Worm (Caenorhabditis elegans) whole organism, L3 larva: Measurements from ENCODE around the gene F13B12.1.

Experiments
- R02D3.7 ChIP-seq: fragments of 150-350 bp; optimal IDR thresholded peaks from 2 replicates; lab custom pipeline; 2014; ENCODE audit warnings: missing biosample characterization, missing genetic modification characterization
- ZK546.5 ChIP-seq: sonication (generic microtip); optimal IDR thresholded peaks from 2 replicates; lab custom pipeline; 2017; ENCODE audit warnings: missing biosample characterization, missing genetic modification characterization
- aly-2 ChIP-seq: fragments of 150-350 bp; optimal IDR thresholded peaks from 2 replicates; lab custom pipeline; 2014; ENCODE audit warnings: missing biosample characterization, missing genetic modification characterization
- ama-1 ChIP-seq: fragments of 150-350 bp; optimal IDR thresholded peaks from 2 replicates; lab custom pipeline; 2018
- ceh-16 ChIP-seq: sonication (generic microtip); optimal IDR thresholded peaks from 2 replicates; lab custom pipeline; 2017; ENCODE audit warnings: missing biosample characterization, missing genetic modification characterization
- ceh-28 ChIP-seq: fragments of 150-350 bp; optimal IDR thresholded peaks from 2 replicates; lab custom pipeline; 2014; ENCODE audit warnings: missing biosample characterization, missing genetic modification reagents, missing genetic modification characterization
- ceh-82 ChIP-seq: fragments of 150-350 bp; optimal IDR thresholded peaks from 2 replicates; lab custom pipeline; 2014; ENCODE audit warnings: missing biosample characterization, missing genetic modification characterization
- ceh-9 ChIP-seq: sonication (generic microtip); optimal IDR thresholded peaks from 2 replicates; lab custom pipeline; 2018; ENCODE audit warnings: missing biosample characterization, missing genetic modification characterization
- daf-12 ChIP-seq: fragments of 150-350 bp; optimal IDR thresholded peaks from 2 replicates; lab custom pipeline; 2014; ENCODE audit warnings: missing biosample characterization, missing genetic modification reagents, missing genetic modification characterization
- egl-27 ChIP-seq: sonication (generic microtip); optimal IDR thresholded peaks from 4 replicates; lab custom pipeline; 2017; ENCODE audit warnings: missing biosample characterization, missing genetic modification reagents, missing genetic modification characterization
- egl-5 ChIP-seq: fragments of 150-350 bp; optimal IDR thresholded peaks from 2 replicates; lab custom pipeline; 2017; ENCODE audit warnings: missing biosample characterization, missing genetic modification reagents, missing genetic modification characterization, inconsistent platforms
- elt-1 ChIP-seq: fragments of 150-350 bp; optimal IDR thresholded peaks from 2 replicates; lab custom pipeline; 2014; ENCODE audit warnings: missing biosample characterization, missing genetic modification characterization
- elt-2 ChIP-seq: sonication (generic microtip); optimal IDR thresholded peaks from 2 replicates; lab custom pipeline; 2016; ENCODE audit warnings: missing genetic modification reagents, mild to moderate bottlenecking, missing genetic modification characterization, missing compliant biosample characterization
- elt-3 ChIP-seq, 3 experiments: fragments of 150-350 bp in 1 of 3; sonication (generic microtip) in 2 of 3; optimal IDR thresholded peaks; 2 replicates in 2 of 3; 4 replicates in 1 of 3; lab custom pipeline; 2014 to 2017; ENCODE audit warnings: missing biosample characterization in 3 of 3, missing genetic modification characterization in 3 of 3
- eor-1 ChIP-seq, 2 experiments: fragments of 150-350 bp; optimal IDR thresholded peaks; 2 replicates each; lab custom pipeline; 2014 to 2018; ENCODE audit warnings: missing biosample characterization in 2 of 2, missing genetic modification characterization in 2 of 2
- fkh-10 ChIP-seq: sonication (generic microtip); optimal IDR thresholded peaks from 2 replicates; lab custom pipeline; 2017; ENCODE audit warnings: missing biosample characterization, missing genetic modification reagents, missing genetic modification characterization
- fkh-2 ChIP-seq: fragments of 150-350 bp; optimal IDR thresholded peaks from 2 replicates; lab custom pipeline; 2014; ENCODE audit warnings: missing biosample characterization, missing genetic modification reagents, missing genetic modification characterization
- fos-1 ChIP-seq: fragments of 150-350 bp; optimal IDR thresholded peaks from 2 replicates; lab custom pipeline; 2014; ENCODE audit warnings: missing biosample characterization, missing genetic modification characterization
- hmg-11 ChIP-seq: sonication (generic microtip); optimal IDR thresholded peaks from 2 replicates; lab custom pipeline; 2016; ENCODE audit warnings: missing genetic modification characterization, missing compliant biosample characterization
- jun-1 ChIP-seq: fragments of 150-350 bp; optimal IDR thresholded peaks from 2 replicates; lab custom pipeline; 2014; ENCODE audit warnings: missing biosample characterization, missing genetic modification reagents, missing genetic modification characterization
- lin-15B ChIP-seq: fragments of 150-350 bp; optimal IDR thresholded peaks from 2 replicates; lab custom pipeline; 2014; ENCODE audit warnings: missing biosample characterization, missing genetic modification characterization
- lin-39 ChIP-seq: fragments of 150-350 bp; optimal IDR thresholded peaks from 2 replicates; lab custom pipeline; 2018; ENCODE audit warnings: missing biosample characterization, missing genetic modification reagents, missing genetic modification characterization
- lsy-12 ChIP-seq: sonication (generic microtip); optimal IDR thresholded peaks from 2 replicates; lab custom pipeline; 2016; ENCODE audit warnings: mild to moderate bottlenecking, missing genetic modification characterization, missing compliant biosample characterization
- mdl-1 ChIP-seq: fragments of 150-350 bp; optimal IDR thresholded peaks from 2 replicates; lab custom pipeline; 2014; ENCODE audit warnings: missing biosample characterization, missing genetic modification characterization
- mml-1 ChIP-seq: fragments of 150-350 bp; sonication (generic microtip); optimal IDR thresholded peaks from 3 replicates; lab custom pipeline; 2014; ENCODE audit warnings: missing biosample characterization, missing genetic modification characterization
- nfya-1 ChIP-seq: sonication (generic microtip); optimal IDR thresholded peaks from 2 replicates; lab custom pipeline; 2017; ENCODE audit warnings: missing genetic modification characterization, mild to moderate bottlenecking, missing compliant biosample characterization, antibody characterized with exemption, moderate library complexity; ENCODE audit not compliant: insufficient read depth
- nhr-11 ChIP-seq: fragments of 150-350 bp; optimal IDR thresholded peaks from 2 replicates; lab custom pipeline; 2014; ENCODE audit warnings: missing biosample characterization, missing genetic modification characterization
- nhr-12 ChIP-seq: fragments of 150-350 bp; optimal IDR thresholded peaks from 2 replicates; lab custom pipeline; 2014; ENCODE audit warnings: missing biosample characterization, missing genetic modification characterization
- nhr-23 ChIP-seq: fragments of 150-350 bp; optimal IDR thresholded peaks from 2 replicates; lab custom pipeline; 2014; ENCODE audit warnings: missing biosample characterization, missing genetic modification reagents, missing genetic modification characterization
- nhr-237 ChIP-seq: fragments of 150-350 bp; optimal IDR thresholded peaks from 2 replicates; lab custom pipeline; 2014; ENCODE audit warnings: missing biosample characterization, missing genetic modification characterization
- nhr-25 ChIP-seq: sonication (generic microtip); optimal IDR thresholded peaks from 2 replicates; lab custom pipeline; 2017; ENCODE audit warnings: missing biosample characterization, missing genetic modification characterization
- nhr-28 ChIP-seq: fragments of 150-350 bp; optimal IDR thresholded peaks from 2 replicates; lab custom pipeline; 2014; ENCODE audit warnings: missing biosample characterization, missing genetic modification characterization
- nhr-43 ChIP-seq: sonication (generic microtip); optimal IDR thresholded peaks from 2 replicates; lab custom pipeline; 2016; ENCODE audit warnings: mild to moderate bottlenecking, missing genetic modification characterization, missing compliant biosample characterization; ENCODE audit not compliant: poor library complexity, severe bottlenecking
- nhr-67 ChIP-seq: fragments of 150-350 bp; optimal IDR thresholded peaks from 2 replicates; lab custom pipeline; 2014; ENCODE audit warnings: missing biosample characterization, missing genetic modification characterization
- nhr-76 ChIP-seq: fragments of 150-350 bp; sonication (generic microtip); optimal IDR thresholded peaks from 5 replicates; lab custom pipeline; 2014; ENCODE audit warnings: missing biosample characterization, missing genetic modification characterization
- nhr-77 ChIP-seq: fragments of 150-350 bp; optimal IDR thresholded peaks from 2 replicates; lab custom pipeline; 2014; ENCODE audit warnings: missing biosample characterization, missing genetic modification characterization
- pha-4 ChIP-seq: fragments of 150-350 bp; optimal IDR thresholded peaks from 2 replicates; lab custom pipeline; 2014; ENCODE audit warnings: missing biosample characterization, missing genetic modification reagents, missing genetic modification characterization
- pqm-1 ChIP-seq: fragments of 150-350 bp; optimal IDR thresholded peaks from 2 replicates; lab custom pipeline; 2017; ENCODE audit warnings: missing biosample characterization, missing genetic modification characterization, inconsistent platforms
- sea-2 ChIP-seq: fragments of 150-350 bp; sonication (generic microtip); optimal IDR thresholded peaks from 4 replicates; lab custom pipeline; 2014; ENCODE audit warnings: missing biosample characterization, missing genetic modification reagents, missing genetic modification characterization
- skn-1 ChIP-seq: fragments of 150-350 bp; optimal IDR thresholded peaks from 2 replicates; lab custom pipeline; 2014; ENCODE audit warnings: missing biosample characterization, missing genetic modification characterization
- snpc-4 ChIP-seq: fragments of 150-350 bp; optimal IDR thresholded peaks from 2 replicates; lab custom pipeline; 2014; ENCODE audit warnings: missing biosample characterization, missing genetic modification characterization
- tbx-2 ChIP-seq: sonication (generic microtip); optimal IDR thresholded peaks from 2 replicates; lab custom pipeline; 2016; ENCODE audit warnings: mild to moderate bottlenecking, missing genetic modification characterization, missing compliant biosample characterization
- unc-39 ChIP-seq: sonication (generic microtip); optimal IDR thresholded peaks from 4 replicates; lab custom pipeline; 2017; ENCODE audit warnings: missing biosample characterization, missing genetic modification characterization
- unc-62 ChIP-seq: fragments of 150-350 bp; sonication (generic microtip); optimal IDR thresholded peaks from 4 replicates; lab custom pipeline; 2014; ENCODE audit warnings: missing biosample characterization, missing genetic modification reagents, missing genetic modification characterization
- zag-1 ChIP-seq: fragments of 150-350 bp; optimal IDR thresholded peaks from 2 replicates; lab custom pipeline; 2014; ENCODE audit warnings: missing biosample characterization, missing genetic modification characterization
- ztf-11 ChIP-seq: fragments of 150-350 bp; optimal IDR thresholded peaks from 2 replicates; lab custom pipeline; 2014; ENCODE audit warnings: missing biosample characterization, missing genetic modification characterization
- ztf-4 ChIP-seq: fragments of 150-350 bp; optimal IDR thresholded peaks from 2 replicates; lab custom pipeline; 2014; ENCODE audit warnings: missing biosample characterization, missing genetic modification characterization

Gene F13B12.1

DNA sequence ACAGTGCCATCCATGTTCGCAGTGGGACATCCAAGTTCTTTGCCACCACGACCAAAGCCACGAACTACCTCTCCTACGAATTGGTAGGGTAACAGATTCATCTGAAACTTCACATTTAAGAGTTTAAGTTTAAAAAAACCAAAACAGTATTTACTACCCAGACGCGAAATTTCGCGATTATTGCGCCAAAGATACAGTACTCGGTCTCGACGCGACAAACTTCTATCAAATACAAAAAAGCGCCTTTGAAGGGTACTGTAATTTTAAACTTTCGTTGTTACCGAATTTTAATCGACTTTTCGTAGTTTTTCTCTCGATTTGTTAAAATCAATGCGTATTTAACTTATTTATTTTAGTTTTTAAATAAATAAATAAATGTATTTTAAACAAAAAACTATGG, 15.1 kb downstream of the F13B12.1 start, which contains the start of gene rfk-1:
Gene rfk-1 (minus strand): TSS at position 101 of the 400 bp plus-strand sequence.
- TF ChIP-seq nhr-43 (no peak), egl-27 (tag; lab: Kevin White, UChicago) (no peak), zag-1 (no peak)
- TF ChIP-seq, all 47 proteins: peak for 0

- no peak for TF ChIP-seq ztf-4 (tag; lab: Kevin White, UChicago)
- no peak for TF ChIP-seq ceh-28 (tag; lab: Kevin White, UChicago)
- TF ChIP-seq fkh-2: no peak
- no peak for TF ChIP-seq nhr-76 (tag; lab: Kevin White, UChicago)
- no peak for TF ChIP-seq jun-1 (tag; lab: Kevin White, UChicago)
- no peak for TF ChIP-seq egl-27 (tag; lab: Kevin White, UChicago)
- TF ChIP-seq lin-39 (tag; lab: Kevin White, UChicago): peak; percentile 68
- no peak for TF ChIP-seq elt-3 (tag; optimal IDR thresholded peaks at IDR 0.05; lab: Kevin White, UChicago)
- TF ChIP-seq R02D3.7 (tag; lab: Kevin White, UChicago): no peak
- peak; percentile 79 for TF ChIP-seq hmg-11 (tag; lab: Kevin White, UChicago)
- peak; percentile 27 for TF ChIP-seq lin-15B (tag; lab: Kevin White, UChicago)
- TF ChIP-seq sea-2: peak; percentile 36
- no peak for TF ChIP-seq ztf-11
- no peak for TF ChIP-seq nhr-25 (tag; lab: Kevin White, UChicago)
- TF ChIP-seq nhr-11 (tag; lab: Kevin White, UChicago): no peak
- TF ChIP-seq ZK546.5 (tag; lab: Kevin White, UChicago): no peak
- TF ChIP-seq nhr-237 (tag; lab: Kevin White, UChicago): no peak
- TF ChIP-seq lsy-12: no peak
- no peak for TF ChIP-seq mdl-1
- TF ChIP-seq snpc-4: peak; percentile 54
- no peak for TF ChIP-seq pha-4 (tag; lab: Kevin White, UChicago)
- no peak for TF ChIP-seq fos-1 (tag; lab: Kevin White, UChicago)
- TF ChIP-seq ama-1 (lab: Kevin White, UChicago): no peak
- TF ChIP-seq skn-1 (tag; lab: Kevin White, UChicago): no peak
- TF ChIP-seq aly-2 (tag; lab: Kevin White, UChicago): no peak
- no peak for TF ChIP-seq nhr-23 (tag; lab: Kevin White, UChicago)
- TF ChIP-seq nhr-43: no peak
- TF ChIP-seq elt-1: no peak
- no peak for TF ChIP-seq nhr-67 (tag; lab: Kevin White, UChicago)
- no peak for TF ChIP-seq nhr-77 (tag; lab: Kevin White, UChicago)
- peak; percentile 71 for TF ChIP-seq fkh-10
- TF ChIP-seq pqm-1 (tag; lab: Kevin White, UChicago): no peak
- TF ChIP-seq eor-1 (tag; optimal IDR thresholded peaks at IDR 0.05; lab: Kevin White, UChicago): no peak
- peak; percentile 24 for TF ChIP-seq zag-1
- no peak for TF ChIP-seq ceh-82 (tag; lab: Kevin White, UChicago)
- peak; percentile 87 for TF ChIP-seq nfya-1 (tag; lab: Kevin White, UChicago)
- TF ChIP-seq elt-2 (tag; lab: Kevin White, UChicago): no peak
- no peak for TF ChIP-seq unc-39 (tag; lab: Kevin White, UChicago)
- TF ChIP-seq daf-12 (tag; lab: Kevin White, UChicago): no peak
- TF ChIP-seq nhr-28 (tag; lab: Kevin White, UChicago): no peak
- TF ChIP-seq nhr-12 (tag; lab: Kevin White, UChicago): no peak
- TF ChIP-seq tbx-2 (tag; lab: Kevin White, UChicago): peak; percentile 69
- no peak for TF ChIP-seq ceh-9 (tag; lab: Kevin White, UChicago)
- peak; percentile 47 for TF ChIP-seq unc-62
- no peak for TF ChIP-seq ceh-16 (tag; lab: Kevin White, UChicago)
- TF ChIP-seq egl-5 (tag; lab: Kevin White, UChicago): no peak
- no peak for TF ChIP-seq mml-1 (tag; lab: Kevin White, UChicago)
These were observed 21.0 kb downstream of the F13B12.1 start, which contains the start of gene gpa-7 for ce11 chrIV:10403193-10404058. gpa-7 (plus strand) TSS chrIV:10404008.
